Fruit fly (Drosophila melanogaster) whole organism, prepupa: ENCODE data around the gene CG43732.
A peak's percentile ranks its signal among the peaks of the same experiment; 100 is the strongest.

Source experiments
- CG10631 ChIP-seq: fragments of 200-800 bp; sonication (Bioruptor generic); optimal IDR thresholded peaks from 2 replicates; lab custom pipeline; 2016; ENCODE audit warnings: missing biosample characterization, missing genetic modification characterization
- CG11294 ChIP-seq: fragments of 200-800 bp; sonication (Bioruptor generic); IDR thresholded peaks from 2 replicates; pipeline ENCODE4 v1.3.6; 2022; ENCODE audit warnings: missing biosample characterization, missing genetic modification characterization
- CG15336 ChIP-seq: fragments of 200-800 bp; sonication (Bioruptor generic); IDR thresholded peaks from 2 replicates; pipeline ENCODE4 v1.3.6; 2022; ENCODE audit warnings: missing biosample characterization, missing genetic modification characterization
- CG16779 ChIP-seq: fragments of 200-800 bp; sonication (Bioruptor generic); optimal IDR thresholded peaks from 3 replicates; lab custom pipeline; 2017; ENCODE audit warnings: missing biosample characterization, mild to moderate bottlenecking, missing genetic modification characterization
- CG3032 ChIP-seq: fragments of 200-800 bp; optimal IDR thresholded peaks from 2 replicates; lab custom pipeline; 2019; ENCODE audit warnings: missing biosample characterization, mild to moderate bottlenecking, missing genetic modification characterization, moderate library complexity
- CG31627 ChIP-seq: fragments of 200-800 bp; sonication (Bioruptor generic); optimal IDR thresholded peaks from 3 replicates; lab custom pipeline; 2016; ENCODE audit warnings: missing biosample characterization, missing genetic modification characterization
- CG32006 ChIP-seq: fragments of 200-800 bp; sonication (Bioruptor generic); optimal IDR thresholded peaks from 3 replicates; lab custom pipeline; 2017; ENCODE audit warnings: missing biosample characterization, mild to moderate bottlenecking, missing genetic modification characterization
- CG3919 ChIP-seq: fragments of 200-800 bp; sonication (Bioruptor generic); optimal IDR thresholded peaks from 3 replicates; lab custom pipeline; 2016; ENCODE audit warnings: missing biosample characterization, missing genetic modification characterization
- CG4318 ChIP-seq: fragments of 200-800 bp; sonication (Bioruptor generic); optimal IDR thresholded peaks from 3 replicates; lab custom pipeline; 2017; ENCODE audit warnings: missing biosample characterization, mild to moderate bottlenecking, missing genetic modification characterization
- CG6163 ChIP-seq: fragments of 200-800 bp; sonication (Bioruptor generic); IDR thresholded peaks from 3 replicates; pipeline ENCODE4 v1.3.6; 2022; ENCODE audit warnings: missing biosample characterization, missing genetic modification characterization
- CG6808 ChIP-seq: fragments of 200-800 bp; sonication (Bioruptor generic); optimal IDR thresholded peaks from 3 replicates; lab custom pipeline; 2017; ENCODE audit warnings: missing biosample characterization, missing genetic modification characterization, mild to moderate bottlenecking, moderate library complexity, missing genetic modification reagents
- CG8119 ChIP-seq: fragments of 200-800 bp; sonication (Bioruptor generic); IDR thresholded peaks from 3 replicates; pipeline ENCODE4 v1.3.6; 2022; ENCODE audit warnings: missing biosample characterization, missing genetic modification characterization
- CG8319 ChIP-seq: fragments of 200-800 bp; sonication (Bioruptor generic); optimal IDR thresholded peaks from 3 replicates; lab custom pipeline; 2016; ENCODE audit warnings: missing biosample characterization, missing genetic modification characterization
- CG8632 ChIP-seq: fragments of 200-800 bp; sonication (Bioruptor generic); optimal IDR thresholded peaks from 3 replicates; lab custom pipeline; 2016; ENCODE audit warnings: missing biosample characterization, missing genetic modification characterization
- CG9139 ChIP-seq: fragments of 200-800 bp; sonication (Bioruptor generic); optimal IDR thresholded peaks from 3 replicates; lab custom pipeline; 2017; ENCODE audit warnings: missing biosample characterization, mild to moderate bottlenecking, missing genetic modification characterization
- Eip78C ChIP-seq: fragments of 200-800 bp; sonication (Bioruptor generic); peaks from one replicate; lab custom pipeline; 2016; ENCODE audit warnings: missing biosample characterization, missing genetic modification characterization
- Ets96B ChIP-seq: fragments of 200-800 bp; optimal IDR thresholded peaks from 2 replicates; lab custom pipeline; 2019; ENCODE audit warnings: missing biosample characterization, mild to moderate bottlenecking, missing genetic modification characterization, moderate library complexity
- Gug ChIP-seq: fragments of 200-800 bp; sonication (Bioruptor generic); IDR thresholded peaks from 2 replicates; pipeline ENCODE4 v1.3.6; 2022; ENCODE audit warnings: missing biosample characterization, missing genetic modification characterization
- Hr38 ChIP-seq: sonication (Bioruptor generic); optimal IDR thresholded peaks from 2 replicates; lab custom pipeline; 2016; ENCODE audit warnings: missing biosample characterization, missing genetic modification characterization
- Hr4 ChIP-seq: fragments of 200-800 bp; sonication (Bioruptor generic); optimal IDR thresholded peaks from 3 replicates; lab custom pipeline; 2016; ENCODE audit warnings: missing biosample characterization, missing genetic modification characterization
- Met ChIP-seq: fragments of 200-800 bp; sonication (Bioruptor generic); optimal IDR thresholded peaks from 3 replicates; lab custom pipeline; 2016; ENCODE audit warnings: missing biosample characterization, missing genetic modification characterization
- OdsH ChIP-seq: fragments of 200-800 bp; sonication (Bioruptor generic); optimal IDR thresholded peaks from 3 replicates; lab custom pipeline; 2016; ENCODE audit warnings: missing biosample characterization, missing genetic modification characterization
- Smox ChIP-seq: fragments of 200-800 bp; sonication (Bioruptor generic); optimal IDR thresholded peaks from 3 replicates; lab custom pipeline; 2016; ENCODE audit warnings: missing biosample characterization, missing genetic modification characterization
- Sox102F ChIP-seq: fragments of 200-800 bp; sonication (Bioruptor generic); optimal IDR thresholded peaks from 2 replicates; lab custom pipeline; 2016; ENCODE audit warnings: missing biosample characterization, mild to moderate bottlenecking, missing genetic modification characterization
- Sox15 ChIP-seq: fragments of 200-800 bp; sonication (Bioruptor generic); optimal IDR thresholded peaks from 3 replicates; lab custom pipeline; 2016; ENCODE audit warnings: missing biosample characterization, missing genetic modification characterization
- achi ChIP-seq: fragments of 200-800 bp; sonication (Bioruptor generic); optimal IDR thresholded peaks from 3 replicates; lab custom pipeline; 2016; ENCODE audit warnings: missing biosample characterization, missing genetic modification characterization
- cyc ChIP-seq: fragments of 200-800 bp; sonication (Bioruptor generic); optimal IDR thresholded peaks from 3 replicates; lab custom pipeline; 2016; ENCODE audit warnings: missing biosample characterization, missing genetic modification characterization
- dsx ChIP-seq: fragments of 200-800 bp; optimal IDR thresholded peaks from 3 replicates; lab custom pipeline; 2019; ENCODE audit warnings: missing biosample characterization, mild to moderate bottlenecking, missing genetic modification characterization, moderate library complexity; ENCODE audit not compliant: poor library complexity, severe bottlenecking
- eg ChIP-seq: fragments of 200-800 bp; sonication (Bioruptor generic); IDR thresholded peaks from 3 replicates; pipeline ENCODE4 v1.3.6; 2022; ENCODE audit warnings: missing biosample characterization, missing genetic modification characterization
- esn ChIP-seq: fragments of 200-800 bp; sonication (Bioruptor generic); optimal IDR thresholded peaks from 2 replicates; lab custom pipeline; 2016; ENCODE audit warnings: missing biosample characterization, mild to moderate bottlenecking, missing genetic modification characterization, moderate library complexity
- fd59A ChIP-seq: fragments of 200-800 bp; sonication (Bioruptor generic); optimal IDR thresholded peaks from 2 replicates; lab custom pipeline; 2017; ENCODE audit warnings: missing biosample characterization, mild to moderate bottlenecking, missing genetic modification characterization, missing genetic modification reagents
- fkh ChIP-seq: fragments of 200-800 bp; sonication (Bioruptor generic); optimal IDR thresholded peaks from 3 replicates; lab custom pipeline; 2017; ENCODE audit warnings: missing biosample characterization, mild to moderate bottlenecking, missing genetic modification characterization, moderate library complexity
- lz ChIP-seq: fragments of 200-800 bp; sonication (Bioruptor generic); optimal IDR thresholded peaks from 3 replicates; lab custom pipeline; 2016; ENCODE audit warnings: missing biosample characterization, missing genetic modification characterization
- net ChIP-seq: fragments of 200-800 bp; sonication (Bioruptor generic); optimal IDR thresholded peaks from 3 replicates; lab custom pipeline; 2016; ENCODE audit warnings: missing biosample characterization, missing genetic modification characterization
- pdm3 ChIP-seq: fragments of 200-800 bp; sonication (Bioruptor generic); optimal IDR thresholded peaks from 3 replicates; lab custom pipeline; 2016; ENCODE audit warnings: missing biosample characterization, missing genetic modification characterization
- spab ChIP-seq: fragments of 200-800 bp; sonication (Bioruptor generic); optimal IDR thresholded peaks from 2 replicates; lab custom pipeline; 2017; ENCODE audit warnings: missing biosample characterization, mild to moderate bottlenecking, missing genetic modification characterization, missing genetic modification reagents
- ss ChIP-seq, 2 experiments: fragments of 200-800 bp; sonication (Bioruptor generic); optimal IDR thresholded peaks; 2 replicates in 1 of 2; 3 replicates in 1 of 2; lab custom pipeline; 2017 to 2018; ENCODE audit warnings: mild to moderate bottlenecking in 2 of 2, missing biosample characterization in 2 of 2, missing genetic modification characterization in 2 of 2, moderate library complexity in 1 of 2
- topi ChIP-seq: fragments of 200-800 bp; sonication (Bioruptor generic); optimal IDR thresholded peaks from 3 replicates; lab custom pipeline; 2016; ENCODE audit warnings: missing biosample characterization, missing genetic modification characterization

The CG43732 gene

dm6 chr3R:19014742-19015422 lies 64.9 kb downstream of the CG43732 start:
- peak; percentile 33 for TF ChIP-seq achi (GFP tag; lab: Kevin White, UChicago)
- no peak for TF ChIP-seq CG16779 (tag; lab: Kevin White, UChicago)
- no peak for TF ChIP-seq CG4318 (GFP tag; lab: Kevin White, UChicago)
- peak; percentile 38 for TF ChIP-seq esn (GFP tag; lab: Kevin White, UChicago)
- peak; percentile 78 for TF ChIP-seq Eip78C (GFP tag; lab: Kevin White, UChicago)
- peak; percentile 7 for TF ChIP-seq Met (GFP tag; lab: Kevin White, UChicago)
- TF ChIP-seq pdm3 (GFP tag; lab: Kevin White, UChicago): peak; percentile 7
- peak; percentile 1 for TF ChIP-seq CG8632
- peak; percentile 64 for TF ChIP-seq CG6163 (GFP tag; lab: Robert Waterston, UW)
- TF ChIP-seq dsx (GFP tag; lab: Kevin White, UChicago): no peak
- peak; percentile 31 for TF ChIP-seq CG3919
- peak; percentile 28 for TF ChIP-seq net (GFP tag; lab: Kevin White, UChicago)
- peak; percentile 7 for TF ChIP-seq topi (GFP tag; lab: Kevin White, UChicago)
- 0 out of 2 replicates have a peak, but pooled peaks have one; percentile 18 for TF ChIP-seq CG11294 (GFP tag; lab: Robert Waterston, UW)
- TF ChIP-seq cyc: no peak
- TF ChIP-seq ss (GFP tag; optimal IDR thresholded peaks at IDR 0.05; lab: Kevin White, UChicago): no peak
- TF ChIP-seq Hr38 (GFP tag; lab: Kevin White, UChicago): no peak
- TF ChIP-seq OdsH (GFP tag; lab: Kevin White, UChicago): peak; percentile 40
- TF ChIP-seq CG8119: peak; percentile 35; the same call in 1 of the 3 replicates
- no peak for TF ChIP-seq Smox
- peak; percentile 67; the same call in 1 of the 2 replicates for TF ChIP-seq Gug (GFP tag; lab: Robert Waterston, UW)
- no peak for TF ChIP-seq Sox15 (GFP tag; lab: Kevin White, UChicago)
- TF ChIP-seq eg (GFP tag; lab: Robert Waterston, UW): peak; percentile 70; the same call in 2 of the 3 replicates
- TF ChIP-seq CG32006 (GFP tag; lab: Kevin White, UChicago): peak; percentile 49
- peak; percentile 11 for TF ChIP-seq Ets96B (tag; lab: Kevin White, UChicago)
- TF ChIP-seq CG6808 (GFP tag; lab: Kevin White, UChicago): no peak
- TF ChIP-seq spab (GFP tag; lab: Kevin White, UChicago): no peak
- no peak for TF ChIP-seq fd59A
- TF ChIP-seq CG8319 (GFP tag; lab: Kevin White, UChicago): no peak
- TF ChIP-seq CG3032 (tag; lab: Kevin White, UChicago): no peak
- TF ChIP-seq CG9139 (GFP tag; lab: Kevin White, UChicago): no peak
- no peak for TF ChIP-seq lz (GFP tag; lab: Kevin White, UChicago)
- no peak for TF ChIP-seq fkh
- TF ChIP-seq Hr4 (GFP tag; lab: Kevin White, UChicago): peak; percentile 23
- peak; percentile 68; the same call in 1 of the 2 replicates for TF ChIP-seq CG15336 (GFP tag; lab: Robert Waterston, UW)

- TF ChIP-seq CG10631 (GFP tag; lab: Kevin White, UChicago) (no peak), CG31627 (GFP tag; lab: Kevin White, UChicago) (no peak), Sox102F (GFP tag; lab: Kevin White, UChicago) (no peak), Sox15 (GFP tag; lab: Kevin White, UChicago) (no peak), fd59A (no peak), achi (GFP tag; lab: Kevin White, UChicago) (no peak), pdm3 (GFP tag; lab: Kevin White, UChicago) (no peak), Hr38 (GFP tag; lab: Kevin White, UChicago) (no peak), eg (GFP tag; lab: Robert Waterston, UW) (no peak), spab (GFP tag; lab: Kevin White, UChicago) (no peak), CG15336 (GFP tag; lab: Robert Waterston, UW) (no peak), dsx (GFP tag; lab: Kevin White, UChicago) (no peak)
These were observed 65.4 kb downstream of the CG43732 start for dm6 chr3R:19015423-19015810.
